Fruit fly (Drosophila melanogaster): ENCODE data around the gene CTCF.
A peak's percentile ranks its signal among the peaks of the same experiment; 100 is the strongest.

The CTCF gene

DNA sequence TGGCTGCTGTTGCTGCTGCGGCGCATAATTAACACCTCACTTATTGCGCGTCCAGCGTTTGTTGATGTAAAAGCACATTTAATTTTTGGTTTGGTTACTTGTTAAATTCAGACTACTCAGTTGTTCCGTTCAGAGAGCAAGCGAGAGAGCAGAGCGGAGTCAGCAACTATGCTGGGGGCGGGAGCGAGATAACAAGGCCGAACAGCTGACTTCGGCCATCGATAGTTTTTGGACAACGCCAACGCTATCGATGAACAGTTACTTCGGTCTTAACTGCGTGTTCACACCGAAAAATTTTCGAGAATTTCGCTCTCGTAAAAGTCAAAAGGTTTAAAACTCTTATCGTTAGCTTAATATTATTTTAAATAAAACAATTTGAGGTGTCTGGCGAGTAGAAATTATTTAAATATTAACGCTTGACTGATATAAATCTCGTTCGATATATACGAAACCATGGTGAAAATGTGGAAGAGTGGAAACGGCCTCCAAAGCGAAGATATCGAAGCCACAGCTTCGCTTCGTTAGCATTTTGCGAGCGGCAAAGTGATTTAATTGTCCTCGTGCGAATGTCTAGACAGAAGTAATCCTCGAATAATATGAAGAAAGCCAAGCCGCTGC lies 25.0 kb upstream of the CTCF start, which contains the start of the genes SMSr and smid (continued):
- TF ChIP-seq Ets96B (tag; optimal IDR thresholded peaks at IDR 0.05) (peak; percentile 53), salr (GFP tag; optimal IDR thresholded peaks at IDR 0.05) (peak in 1 of 2 experiments; percentile 68), Met (GFP tag; optimal IDR thresholded peaks at IDR 0.05) (no peak), CG3032 (tag; optimal IDR thresholded peaks at IDR 0.05) (peak; percentile 56), CG8119 (GFP tag; IDR thresholded peaks at IDR 0.05) (no peak), eg (GFP tag; IDR thresholded peaks at IDR 0.05) (no peak), Gug (GFP tag; IDR thresholded peaks at IDR 0.05) (peak; percentile 57; the same call in 1 of the 2 replicates), spab (GFP tag; optimal IDR thresholded peaks at IDR 0.05) (no peak), Ets21C (GFP tag; optimal IDR thresholded peaks at IDR 0.05) (peak; percentile 57), CG6792 (GFP tag; optimal IDR thresholded peaks at IDR 0.05) (peak; percentile 56), CG11762 (GFP tag; optimal IDR thresholded peaks at IDR 0.05; ENCODE audit: insufficient read depth) (no peak), CG6808 (GFP tag; optimal IDR thresholded peaks at IDR 0.05) (peak; percentile 5), Lpt (GFP tag; optimal IDR thresholded peaks at IDR 0.05) (peak; percentile 46), dac (GFP tag; optimal IDR thresholded peaks at IDR 0.05) (peak; percentile 2), achi (GFP tag; optimal IDR thresholded peaks at IDR 0.05) (peak; percentile 44), CG9139 (GFP tag; optimal IDR thresholded peaks at IDR 0.05) (no peak), CG6163 (GFP tag; IDR thresholded peaks at IDR 0.05) (peak; percentile 41; the same call in 1 of the 3 replicates), CG32006 (GFP tag; optimal IDR thresholded peaks at IDR 0.05) (no peak), CG15336 (GFP tag; IDR thresholded peaks at IDR 0.05) (peak; percentile 32; the same call in 1 of the 2 replicates), CG1621 (tag; optimal IDR thresholded peaks at IDR 0.05) (peak; percentile 31), esn (GFP tag; optimal IDR thresholded peaks at IDR 0.05) (peak; percentile 63), Eip93F (GFP tag; optimal IDR thresholded peaks at IDR 0.05) (no peak), ss (GFP tag; optimal IDR thresholded peaks at IDR 0.05) (peak in 1 of 2 experiments; percentile 4), CG10631 (GFP tag; optimal IDR thresholded peaks at IDR 0.05) (peak; percentile 55)

DNA sequence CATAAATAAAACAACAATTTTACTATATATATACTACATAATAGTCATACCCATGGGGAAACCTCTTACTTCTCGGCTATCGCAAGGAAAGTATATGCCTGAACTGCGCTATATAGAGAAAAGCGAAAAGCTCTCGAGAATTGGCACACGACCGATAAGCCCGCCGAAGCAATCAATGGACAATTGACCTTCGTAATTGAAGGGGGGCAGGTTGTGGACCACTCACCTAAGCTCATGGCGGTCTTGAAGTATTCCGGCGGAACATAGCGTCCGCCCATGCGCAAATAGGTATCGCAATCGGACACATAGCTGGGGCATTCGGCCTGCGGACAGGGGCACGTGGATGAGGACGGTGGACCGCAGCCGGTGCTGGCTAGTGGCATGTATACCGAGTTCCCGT lies 23.9 kb upstream of the CTCF start:
- TF ChIP-seq CG4318 (GFP tag; optimal IDR thresholded peaks at IDR 0.05) (no peak), svp (GFP tag) (peak; percentile 97), esn (GFP tag; optimal IDR thresholded peaks at IDR 0.05) (no peak), Hr38 (GFP tag; optimal IDR thresholded peaks at IDR 0.05) (no peak), CG6854 (GFP tag; optimal IDR thresholded peaks at IDR 0.05) (no peak), pdm3 (GFP tag; optimal IDR thresholded peaks at IDR 0.05) (no peak), achi (GFP tag; optimal IDR thresholded peaks at IDR 0.05) (no peak)

DNA sequence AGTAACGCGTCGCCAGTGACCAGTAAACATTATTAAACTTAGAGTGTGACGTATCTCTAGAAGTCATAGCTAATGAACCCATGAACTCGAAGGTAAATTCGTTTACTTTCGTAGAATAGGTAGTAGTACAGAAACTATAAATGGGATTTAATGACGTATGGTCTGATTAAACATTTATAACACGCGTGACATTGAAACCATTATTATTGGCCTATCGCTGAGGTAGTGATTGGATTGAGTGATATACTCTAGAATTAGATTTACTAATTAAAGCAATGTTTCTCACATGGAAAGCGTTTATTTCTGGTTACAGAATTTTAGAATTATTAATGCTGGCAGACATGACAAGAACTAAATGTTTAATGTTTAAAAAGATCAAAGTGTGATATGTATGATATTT lies 20.3 kb upstream of the CTCF start:
- no peak for TF ChIP-seq CG11294 (GFP tag; IDR thresholded peaks at IDR 0.05)
- no peak for TF ChIP-seq Eip75B (GFP tag; optimal IDR thresholded peaks at IDR 0.05)
- TF ChIP-seq fd59A (GFP tag; optimal IDR thresholded peaks at IDR 0.05): no peak
- no peak for TF ChIP-seq CG3032 (tag; optimal IDR thresholded peaks at IDR 0.05)
- TF ChIP-seq dac (GFP tag; optimal IDR thresholded peaks at IDR 0.05): no peak
- TF ChIP-seq CG6276 (GFP tag; optimal IDR thresholded peaks at IDR 0.05): no peak
- TF ChIP-seq OdsH (GFP tag; optimal IDR thresholded peaks at IDR 0.05): no peak
- no peak for TF ChIP-seq Sox102F (GFP tag; optimal IDR thresholded peaks at IDR 0.05)
- TF ChIP-seq CG10631 (GFP tag; optimal IDR thresholded peaks at IDR 0.05): no peak

DNA sequence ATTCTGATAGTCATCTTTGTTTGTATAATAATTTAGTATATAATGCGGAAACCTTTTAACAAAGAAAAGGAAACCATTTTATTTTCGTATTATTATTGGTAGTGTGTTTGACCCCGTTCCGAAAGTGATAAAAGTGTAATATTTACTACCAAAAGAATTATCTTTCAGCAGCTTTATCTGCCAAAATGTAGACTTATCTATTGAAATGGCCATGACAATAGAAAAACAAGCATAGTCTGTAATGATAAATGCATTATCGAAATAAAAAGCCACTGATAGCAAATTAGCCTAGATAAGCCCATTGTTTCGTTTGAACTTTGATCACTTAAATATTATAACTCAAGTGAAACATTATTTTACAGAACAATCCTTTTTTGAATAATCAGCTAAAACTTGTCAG lies 19.6 kb upstream of the CTCF start:
- TF ChIP-seq CG32006 (GFP tag; optimal IDR thresholded peaks at IDR 0.05): no peak
- peak; percentile 6 for TF ChIP-seq svp (GFP tag)
- peak; percentile 15 for TF ChIP-seq vri (GFP tag; optimal IDR thresholded peaks at IDR 0.05)
